Fruit fly (Drosophila melanogaster): ENCODE data around the gene kuk.

Gene kuk

dm6 chr3R:17080666-17081358 is 768 bp downstream of the kuk start (continued):
- peak; percentile 91 for TF ChIP-seq CG30431 (GFP tag; optimal IDR thresholded peaks at IDR 0.05)
- TF ChIP-seq CG18262 (tag; optimal IDR thresholded peaks at IDR 0.05), result peak; percentile 98
- peak; percentile 97 for TF ChIP-seq phol (tag; optimal IDR thresholded peaks at IDR 0.05)
- TF ChIP-seq Elba2 (GFP tag; optimal IDR thresholded peaks at IDR 0.05), result peak; percentile 39
- TF ChIP-seq CG10431 (GFP tag; optimal IDR thresholded peaks at IDR 0.05), result peak; percentile 90
- peak; percentile 86 for TF ChIP-seq Bdp1 (GFP tag; optimal IDR thresholded peaks at IDR 0.05)
- peak; percentile 88 for TF ChIP-seq D19B (GFP tag; optimal IDR thresholded peaks at IDR 0.05)
- TF ChIP-seq CG3407 (GFP tag; optimal IDR thresholded peaks at IDR 0.05), result peak; percentile 95
- peak; percentile 95 for TF ChIP-seq BtbVII (GFP tag; optimal IDR thresholded peaks at IDR 0.05)
- TF ChIP-seq Xrp1 (GFP tag; IDR thresholded peaks at IDR 0.05), result peak; percentile 97
- peak; percentile 53 for TF ChIP-seq emc (GFP tag; optimal IDR thresholded peaks at IDR 0.05)
- peak; percentile 90 for TF ChIP-seq ken (GFP tag; IDR thresholded peaks at IDR 0.05)
- TF ChIP-seq Spps (tag; optimal IDR thresholded peaks at IDR 0.05), result peak; percentile 94
- TF ChIP-seq cas (GFP tag; IDR thresholded peaks at IDR 0.05), result peak; percentile 78
- TF ChIP-seq Camta (GFP tag; optimal IDR thresholded peaks at IDR 0.05), result peak; percentile 93
- TF ChIP-seq sc (optimal IDR thresholded peaks at IDR 0.05), result no peak
- TF ChIP-seq sc (GFP tag; optimal IDR thresholded peaks at IDR 0.05), result peak; percentile 94
- peak; percentile 99 for TF ChIP-seq CG8388 (GFP tag; optimal IDR thresholded peaks at IDR 0.05)
- TF ChIP-seq Med (GFP tag), result peak; percentile 97
- TF ChIP-seq CG12071 (GFP tag; optimal IDR thresholded peaks at IDR 0.05), result peak; percentile 90
- TF ChIP-seq CG18476 (GFP tag; optimal IDR thresholded peaks at IDR 0.05), result peak; percentile 94
- peak; percentile 71 for TF ChIP-seq MTF-1 (GFP tag; optimal IDR thresholded peaks at IDR 0.05; ENCODE audit: borderline replicate concordance)
- peak; percentile 88 for TF ChIP-seq CG5180 (GFP tag; optimal IDR thresholded peaks at IDR 0.05)
- TF ChIP-seq Atf-2 (GFP tag; optimal IDR thresholded peaks at IDR 0.05), result peak; percentile 87
- peak; percentile 88 for TF ChIP-seq CG10147 (GFP tag; optimal IDR thresholded peaks at IDR 0.05)
- TF ChIP-seq CG7357 (GFP tag; IDR thresholded peaks at IDR 0.05), result peak; percentile 85
- peak; percentile 92 for TF ChIP-seq CG13624 (GFP tag; optimal IDR thresholded peaks at IDR 0.05)
- peak; percentile 90 for TF ChIP-seq HmgZ (tag; optimal IDR thresholded peaks at IDR 0.05)
- peak; percentile 94 for TF ChIP-seq HHEX (GFP tag; optimal IDR thresholded peaks at IDR 0.05)
- peak; percentile 80 for TF ChIP-seq CG31365 (tag; optimal IDR thresholded peaks at IDR 0.05)
- peak; percentile 96 for TF ChIP-seq vvl (GFP tag; IDR thresholded peaks at IDR 0.05)
- peak; percentile 94 for TF ChIP-seq CG33557 (GFP tag; optimal IDR thresholded peaks at IDR 0.05)
- peak; percentile 87 for TF ChIP-seq Dbx (GFP tag; IDR thresholded peaks at IDR 0.05)
- peak; percentile 53 for TF ChIP-seq Sry-β (GFP tag; optimal IDR thresholded peaks at IDR 0.05)
- peak; percentile 91 for TF ChIP-seq CG18764 (GFP tag; optimal IDR thresholded peaks at IDR 0.05)
- peak; percentile 91 for TF ChIP-seq kay (GFP tag; optimal IDR thresholded peaks at IDR 0.05)
- TF ChIP-seq CG8924 (tag; optimal IDR thresholded peaks at IDR 0.05), result peak; percentile 96
- TF ChIP-seq Dad (GFP tag; optimal IDR thresholded peaks at IDR 0.05), result peak; percentile 82
- no peak for TF ChIP-seq unc-4 (GFP tag; IDR thresholded peaks at IDR 0.05; ENCODE audit: partially characterized antibody)
- TF ChIP-seq CG9876 (GFP tag; optimal IDR thresholded peaks at IDR 0.05), result peak; percentile 50
- peak; percentile 92 for TF ChIP-seq ems (GFP tag; optimal IDR thresholded peaks at IDR 0.05)
- no peak for TF ChIP-seq Doc3 (GFP tag; IDR thresholded peaks at IDR 0.05; ENCODE audit: partially characterized antibody)
- peak; percentile 35; the same call in 1 of the 2 replicates for TF ChIP-seq Dref (GFP tag; IDR thresholded peaks at IDR 0.05)
- TF ChIP-seq Usf (GFP tag; optimal IDR thresholded peaks at IDR 0.05), result peak; percentile 87
- peak; percentile 87 for TF ChIP-seq CG10565 (GFP tag; optimal IDR thresholded peaks at IDR 0.05)
- peak; percentile 79 for TF ChIP-seq CHES-1-like (GFP tag; optimal IDR thresholded peaks at IDR 0.05)
- no peak for TF ChIP-seq CG2129 (GFP tag; IDR thresholded peaks at IDR 0.05; ENCODE audit: partially characterized antibody)
- TF ChIP-seq CG9932 (GFP tag; IDR thresholded peaks at IDR 0.05), result peak; percentile 86
- TF ChIP-seq stc (GFP tag; IDR thresholded peaks at IDR 0.05), result peak; percentile 94
- peak; percentile 90 for TF ChIP-seq Aef1 (GFP tag; IDR thresholded peaks at IDR 0.05)

All from whole organism, embryonic.